Worm (Caenorhabditis elegans) whole organism, young adult: ENCODE data around the gene chil-13.
A peak's percentile ranks its signal among the peaks of the same experiment; 100 is the strongest.
"Not testable (repeated sequence)": the region's sequence is repeated elsewhere in the genome, so short reads cannot be mapped to it uniquely, and the experiment has no call there.

Experiments
- B0019.2 ChIP-seq: fragments of 200-800 bp; sonication (Bioruptor generic); conservative IDR thresholded peaks from 2 replicates; pipeline ENCODE4 v1.3.6; 2022; ENCODE audit warnings: missing genetic modification reagents, missing genetic modification characterization, missing compliant biosample characterization
- F10E7.11 ChIP-seq: sonication (generic microtip); optimal IDR thresholded peaks from 2 replicates; lab custom pipeline; 2017; ENCODE audit warnings: mild to moderate bottlenecking, missing genetic modification characterization, moderate library complexity, missing compliant biosample characterization
- F22D6.2 ChIP-seq: sonication (generic microtip); optimal IDR thresholded peaks from 2 replicates; lab custom pipeline; 2016; ENCODE audit warnings: mild to moderate bottlenecking, missing genetic modification characterization, missing compliant biosample characterization
- F23B12.7 ChIP-seq: sonication (generic microtip); optimal IDR thresholded peaks from 2 replicates; lab custom pipeline; 2017; ENCODE audit warnings: missing genetic modification characterization, mild to moderate bottlenecking, missing compliant biosample characterization, antibody characterized with exemption, moderate library complexity; ENCODE audit not compliant: insufficient read depth
- F33H1.4 ChIP-seq: fragments of 200-800 bp; sonication (Bioruptor generic); IDR thresholded peaks from 2 replicates; pipeline ENCODE4 v1.3.6; 2022; ENCODE audit warnings: missing genetic modification reagents, missing genetic modification characterization, missing compliant biosample characterization
- F52B5.7 ChIP-seq: sonication (generic microtip); optimal IDR thresholded peaks from 2 replicates; lab custom pipeline; 2016; ENCODE audit warnings: mild to moderate bottlenecking, missing genetic modification characterization, missing compliant biosample characterization
- F57A8.1 ChIP-seq: fragments of 200-800 bp; sonication (Bioruptor generic); optimal IDR thresholded peaks from 2 replicates; lab custom pipeline; 2018; ENCODE audit warnings: mild to moderate bottlenecking, missing genetic modification characterization, moderate library complexity, missing compliant biosample characterization
- Y53F4B.3 ChIP-seq: fragments of 200-800 bp; sonication (Bioruptor generic); IDR thresholded peaks from 2 replicates; pipeline ENCODE4 v1.3.6; 2022; ENCODE audit warnings: missing genetic modification reagents, missing genetic modification characterization, missing compliant biosample characterization
- ZK185.1 ChIP-seq: sonication (generic microtip); optimal IDR thresholded peaks from 2 replicates; lab custom pipeline; 2016; ENCODE audit warnings: mild to moderate bottlenecking, missing genetic modification characterization, missing compliant biosample characterization; ENCODE audit not compliant: poor library complexity, severe bottlenecking
- attf-3 ChIP-seq: fragments of 200-800 bp; sonication (Bioruptor generic); conservative IDR thresholded peaks from 2 replicates; pipeline ENCODE4 v1.3.6; 2022; ENCODE audit warnings: missing genetic modification reagents, missing genetic modification characterization, missing compliant biosample characterization
- attf-5 ChIP-seq: fragments of 200-800 bp; sonication (Bioruptor generic); optimal IDR thresholded peaks from 2 replicates; lab custom pipeline; 2018; ENCODE audit warnings: mild to moderate bottlenecking, missing genetic modification characterization, missing compliant biosample characterization
- ccch-3 ChIP-seq: fragments of 200-800 bp; sonication (Bioruptor generic); optimal IDR thresholded peaks from 2 replicates; lab custom pipeline; 2018; ENCODE audit warnings: mild to moderate bottlenecking, missing genetic modification characterization, missing compliant biosample characterization
- cebp-1 ChIP-seq, 2 experiments: fragments of 200-800 bp in 1 of 2; sonication (Bioruptor generic) in 1 of 2; sonication (generic microtip) in 1 of 2; IDR thresholded peaks in 1 of 2; optimal IDR thresholded peaks in 1 of 2; 2 replicates each; pipeline versions ENCODE4 v1.3.6 to Lab custom; 2017 to 2022; ENCODE audit warnings: missing compliant biosample characterization in 2 of 2, missing genetic modification characterization in 2 of 2, mild to moderate bottlenecking in 1 of 2, missing genetic modification reagents in 1 of 2, moderate library complexity in 1 of 2
- ceh-100 ChIP-seq: fragments of 200-800 bp; sonication (Bioruptor generic); IDR thresholded peaks from 2 replicates; pipeline ENCODE4 v1.3.6; 2022; ENCODE audit warnings: missing genetic modification reagents, missing genetic modification characterization, missing compliant biosample characterization
- ceh-27 ChIP-seq: fragments of 200-800 bp; sonication (Bioruptor generic); optimal IDR thresholded peaks from 2 replicates; lab custom pipeline; 2018; ENCODE audit warnings: mild to moderate bottlenecking, missing genetic modification characterization, moderate library complexity, missing compliant biosample characterization
- ceh-58 ChIP-seq: fragments of 200-800 bp; sonication (Bioruptor generic); IDR thresholded peaks from 2 replicates; pipeline ENCODE4 v1.3.6; 2022; ENCODE audit warnings: missing genetic modification characterization, missing compliant biosample characterization
- dpl-1 ChIP-seq: fragments of 150-350 bp; optimal IDR thresholded peaks from 2 replicates; lab custom pipeline; 2014; ENCODE audit warnings: missing biosample characterization, missing genetic modification reagents, missing genetic modification characterization
- ets-4 ChIP-seq: fragments of 200-800 bp; sonication (Bioruptor generic); optimal IDR thresholded peaks from 2 replicates; lab custom pipeline; 2018; ENCODE audit warnings: mild to moderate bottlenecking, missing genetic modification characterization, missing compliant biosample characterization
- gei-17 ChIP-seq: fragments of 200-800 bp; sonication (Bioruptor generic); optimal IDR thresholded peaks from 2 replicates; lab custom pipeline; 2018; ENCODE audit warnings: mild to moderate bottlenecking, missing genetic modification characterization, missing compliant biosample characterization
- him-1 ChIP-seq: sonication (generic microtip); optimal IDR thresholded peaks from 2 replicates; lab custom pipeline; 2016; ENCODE audit warnings: missing genotype, missing genetic modification reagents, missing genetic modification characterization, missing compliant biosample characterization
- hlh-12 ChIP-seq: sonication (generic microtip); optimal IDR thresholded peaks from 2 replicates; lab custom pipeline; 2016; ENCODE audit warnings: missing genetic modification characterization, missing compliant biosample characterization
- hrde-1 ChIP-seq: sonication (generic microtip); optimal IDR thresholded peaks from 2 replicates; lab custom pipeline; 2016; ENCODE audit warnings: missing genetic modification characterization, mild to moderate bottlenecking, missing compliant biosample characterization, moderate library complexity, missing genotype, missing genetic modification reagents, borderline replicate concordance
- hsf-1 ChIP-seq: fragments of 200-800 bp; sonication (Bioruptor generic); IDR thresholded peaks from 2 replicates; pipeline ENCODE4 v1.3.6; 2022; ENCODE audit warnings: missing genetic modification reagents, missing genetic modification characterization, missing compliant biosample characterization
- lag-1 ChIP-seq: fragments of 200-800 bp; sonication (Bioruptor generic); IDR thresholded peaks from 2 replicates; pipeline ENCODE4 v1.3.6; 2022; ENCODE audit warnings: missing genetic modification reagents, missing genetic modification characterization, missing compliant biosample characterization
- lir-1 ChIP-seq: fragments of 200-800 bp; sonication (Bioruptor generic); conservative IDR thresholded peaks from 2 replicates; pipeline ENCODE4 v1.3.6; 2022; ENCODE audit warnings: missing genetic modification reagents, missing genetic modification characterization, missing compliant biosample characterization
- nfya-1 ChIP-seq: sonication (generic microtip); optimal IDR thresholded peaks from 2 replicates; lab custom pipeline; 2017; ENCODE audit warnings: antibody characterized with exemption, missing compliant biosample characterization, missing genetic modification characterization, borderline replicate concordance; ENCODE audit not compliant: insufficient read depth
- nfyb-1 ChIP-seq: fragments of 200-800 bp; sonication (Bioruptor generic); IDR thresholded peaks from 2 replicates; pipeline ENCODE4 v1.3.6; 2022; ENCODE audit warnings: missing genetic modification reagents, missing genetic modification characterization, missing compliant biosample characterization
- nhr-80 ChIP-seq: sonication (generic microtip); optimal IDR thresholded peaks from 2 replicates; lab custom pipeline; 2016; ENCODE audit warnings: missing genetic modification characterization, missing compliant biosample characterization
- pbrm-1 ChIP-seq: fragments of 200-800 bp; sonication (Bioruptor generic); IDR thresholded peaks from 2 replicates; pipeline ENCODE4 v1.3.6; 2022; ENCODE audit warnings: missing genetic modification reagents, missing genetic modification characterization, missing compliant biosample characterization
- rec-8 ChIP-seq, 2 experiments: sonication (generic microtip); optimal IDR thresholded peaks; 2 replicates each; lab custom pipeline; 2016; ENCODE audit warnings: mild to moderate bottlenecking in 2 of 2, missing genetic modification characterization in 2 of 2, missing genetic modification reagents in 2 of 2, missing genotype in 2 of 2, missing biosample characterization in 1 of 2, missing compliant biosample characterization in 1 of 2, moderate library complexity in 1 of 2
- snpc-4 ChIP-seq, 5 experiments: fragments of 150-350 bp in 1 of 5; sonication (generic microtip) in 4 of 5; optimal IDR thresholded peaks; 2 replicates each; lab custom pipeline; 2014 to 2018; ENCODE audit warnings: missing genetic modification characterization in 5 of 5, missing biosample characterization in 3 of 5, antibody characterized with exemption in 2 of 5, mild to moderate bottlenecking in 2 of 5, missing compliant biosample characterization in 2 of 5, missing genotype in 2 of 5, moderate library complexity in 2 of 5, missing genetic modification reagents in 1 of 5
- ztf-18 ChIP-seq: sonication (generic microtip); optimal IDR thresholded peaks from 2 replicates; lab custom pipeline; 2016; ENCODE audit warnings: missing genotype, mild to moderate bottlenecking, missing genetic modification characterization, missing compliant biosample characterization
- ztf-25 ChIP-seq: fragments of 200-800 bp; sonication (Bioruptor generic); IDR thresholded peaks from 2 replicates; pipeline ENCODE4 v1.3.6; 2022; ENCODE audit warnings: missing genetic modification reagents, missing genetic modification characterization, missing compliant biosample characterization
- ztf-28 ChIP-seq: fragments of 200-800 bp; sonication (Bioruptor generic); IDR thresholded peaks from 2 replicates; pipeline ENCODE4 v1.3.6; 2022; ENCODE audit warnings: missing genetic modification reagents, missing genetic modification characterization, missing compliant biosample characterization

Gene chil-13

DNA sequence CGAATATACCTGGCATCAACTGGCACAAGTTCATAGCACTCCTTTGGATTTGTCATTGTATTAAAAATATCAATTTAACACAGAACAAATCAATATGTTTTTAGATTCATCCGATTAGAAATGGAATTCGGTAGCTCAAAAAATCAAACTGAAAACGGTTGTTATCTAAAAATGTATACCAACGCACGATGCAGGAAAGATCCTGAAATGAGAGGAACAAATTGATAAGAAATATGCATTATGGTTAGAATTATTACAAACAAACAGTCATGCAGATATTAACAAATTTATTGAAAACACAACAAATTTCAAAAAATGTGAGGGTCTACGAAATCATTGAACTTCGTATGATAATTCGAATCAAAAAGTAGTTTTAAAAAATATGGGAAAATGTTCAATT is 31.9 kb upstream of the chil-13 start, which contains the start of gene T19H5.6:
T19H5.6 (minus strand) TSS at position 195 of the 400 bp plus-strand sequence.
- TF ChIP-seq ets-4 (GFP tag; lab: Kevin White, UChicago): no peak
- no peak for TF ChIP-seq attf-3 (GFP tag; lab: Robert Waterston, UW)
- no peak for TF ChIP-seq nfyb-1 (GFP tag; lab: Robert Waterston, UW)
- TF ChIP-seq rec-8 (tag; optimal IDR thresholded peaks at IDR 0.05; lab: Kevin White, UChicago): no peak
- no peak for TF ChIP-seq lag-1
- TF ChIP-seq hsf-1: no peak
- TF ChIP-seq attf-5 (GFP tag; lab: Kevin White, UChicago): no peak
- no peak for TF ChIP-seq gei-17 (GFP tag; lab: Kevin White, UChicago)
- no peak for TF ChIP-seq F57A8.1 (GFP tag; lab: Kevin White, UChicago)
- TF ChIP-seq pbrm-1: no peak
- TF ChIP-seq Y53F4B.3 (GFP tag; lab: Robert Waterston, UW): no peak
- no peak for TF ChIP-seq B0019.2 (GFP tag; lab: Robert Waterston, UW)

DNA sequence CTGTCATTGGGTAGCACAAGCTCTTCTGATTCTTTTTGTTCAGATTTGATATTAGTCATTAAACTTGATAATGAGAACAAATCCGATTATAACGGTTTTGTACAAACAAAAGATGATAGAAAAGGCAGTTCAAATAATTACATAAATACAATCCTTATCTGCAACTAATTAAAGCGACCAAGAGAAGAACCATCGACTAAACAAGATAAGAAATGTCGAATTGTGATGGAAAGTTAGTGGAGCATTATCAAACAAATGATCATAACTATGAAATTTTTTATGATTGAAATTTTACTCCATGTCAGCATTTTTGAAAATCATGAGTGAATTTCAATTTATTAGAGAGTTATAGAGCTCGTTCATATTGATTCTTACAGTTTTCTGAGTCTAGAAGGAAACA is 30.3 kb upstream of the chil-13 start, which contains the start of gene chil-23:
chil-23 (minus strand) TSS at position 198 of the 400 bp plus-strand sequence.
- TF ChIP-seq ZK185.1 (tag; lab: Kevin White, UChicago) (no peak), nhr-80 (tag; lab: Kevin White, UChicago) (peak; percentile 85)

DNA sequence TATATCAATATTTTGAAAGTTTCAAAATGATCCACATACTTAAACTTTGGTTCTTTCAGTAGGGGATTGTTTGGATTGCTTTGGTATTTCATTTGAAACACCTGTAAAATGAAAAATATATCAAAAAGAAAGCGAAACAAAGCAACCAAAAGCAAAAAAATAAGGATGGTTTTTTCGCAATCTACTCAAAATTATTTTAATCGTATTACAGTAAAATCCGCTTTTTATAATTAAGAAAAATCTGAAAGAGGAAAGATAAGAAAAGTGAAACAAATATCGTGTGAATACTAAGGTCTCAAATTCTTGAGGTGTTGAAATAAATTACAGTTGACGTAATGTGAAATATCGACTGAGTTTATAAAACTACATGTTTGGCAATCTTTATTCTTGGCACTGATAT is 28.0 kb upstream of the chil-13 start, which contains the start of gene chil-22:
chil-22 (minus strand) TSS at position 101 of the 400 bp plus-strand sequence.
- TF ChIP-seq him-1 (tag; lab: Kevin White, UChicago) (no peak), nfyb-1 (GFP tag; lab: Robert Waterston, UW) (no peak), ztf-28 (GFP tag; lab: Robert Waterston, UW) (no peak), ccch-3 (GFP tag; lab: Kevin White, UChicago) (no peak), dpl-1 (GFP tag; lab: Kevin White, UChicago) (no peak), ceh-100 (GFP tag; lab: Robert Waterston, UW) (no peak), snpc-4 (GFP tag; optimal IDR thresholded peaks at IDR 0.05; lab: Kevin White, UChicago) (no peak), snpc-4 (tag; optimal IDR thresholded peaks at IDR 0.05; lab: Kevin White, UChicago) (no peak), gei-17 (GFP tag; lab: Kevin White, UChicago) (no peak), F10E7.11 (tag; lab: Kevin White, UChicago) (no peak), lir-1 (GFP tag; lab: Robert Waterston, UW) (no peak)

DNA sequence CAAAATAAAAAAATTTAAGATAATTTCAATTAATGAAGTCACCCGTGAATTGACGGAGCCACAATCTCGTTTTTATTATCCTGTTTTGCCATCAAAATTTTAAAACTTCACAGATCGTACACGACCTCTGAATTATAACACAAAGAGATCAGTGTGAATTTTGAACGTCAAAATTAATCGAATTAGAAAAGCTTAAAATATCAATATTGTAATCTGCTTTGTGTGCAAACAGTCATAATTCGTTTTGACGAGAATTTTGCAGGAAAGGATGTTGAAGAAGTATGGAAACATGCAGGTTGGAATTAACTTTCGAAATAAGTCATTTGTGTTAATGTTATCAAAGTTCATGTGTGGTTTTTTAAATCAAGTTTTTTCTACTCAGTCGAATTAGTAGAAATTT is 23.8 kb upstream of the chil-13 start, which contains the start of gene chil-21:
chil-21 (minus strand) TSS at position 101 of the 400 bp plus-strand sequence.
- not testable (repeated sequence) for TF ChIP-seq ztf-18 (tag; lab: Kevin White, UChicago); B0019.2 (GFP tag; lab: Robert Waterston, UW); ceh-58 (GFP tag; lab: Robert Waterston, UW)

DNA sequence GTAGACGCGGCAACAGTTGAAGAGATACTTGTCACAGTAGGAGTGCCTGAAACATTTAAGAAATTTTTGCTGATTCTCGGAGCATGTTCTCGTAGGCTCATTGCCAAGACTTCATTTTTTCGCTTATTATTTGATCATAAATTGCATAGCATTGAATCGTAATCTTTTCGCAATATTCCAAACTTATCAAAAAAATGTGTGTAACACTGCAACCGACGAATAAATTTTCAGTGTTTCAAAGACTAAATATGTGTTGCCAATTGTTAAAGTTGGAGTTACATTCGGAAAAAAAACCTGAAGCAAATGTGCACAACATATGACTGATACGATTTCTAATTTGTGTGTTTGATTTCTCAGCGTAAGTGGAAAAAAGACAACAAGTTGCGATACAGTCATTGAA is 21.3 kb upstream of the chil-13 start, which contains the start of gene R09D1.14:
R09D1.14 (minus strand) TSS at position 101 of the 400 bp plus-strand sequence.
- not testable (repeated sequence) for TF ChIP-seq F10E7.11, nfya-1, ztf-18 (tag; lab: Kevin White, UChicago)

DNA sequence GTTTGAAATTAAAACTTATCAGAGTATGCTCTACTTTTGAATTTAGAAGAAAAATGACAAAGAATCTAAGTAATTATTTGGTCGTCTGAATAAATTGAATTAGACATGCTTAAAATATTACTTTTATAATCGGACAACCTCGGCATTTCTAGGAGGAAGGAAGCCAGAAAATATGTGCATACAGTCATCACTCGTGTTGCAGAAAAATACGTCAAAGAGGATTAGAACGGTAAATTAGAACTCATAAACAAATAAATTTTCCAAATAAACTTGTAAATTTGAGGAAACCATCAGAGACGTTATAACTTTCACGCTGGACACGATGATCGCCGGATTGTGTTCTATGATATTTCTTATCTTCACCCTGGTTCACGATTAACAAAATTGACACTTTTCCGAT is 16.2 kb upstream of the chil-13 start, which contains the start of gene chil-19:
chil-19 (minus strand) TSS at position 101 of the 400 bp plus-strand sequence.
- TF ChIP-seq F52B5.7 (tag; lab: Kevin White, UChicago): no peak
- no peak for TF ChIP-seq hrde-1 (tag; lab: Kevin White, UChicago)
- TF ChIP-seq ztf-25 (GFP tag; lab: Robert Waterston, UW): no peak
- TF ChIP-seq cebp-1 (GFP tag; IDR thresholded peaks at IDR 0.05; lab: Robert Waterston, UW): no peak
- TF ChIP-seq cebp-1 (tag; optimal IDR thresholded peaks at IDR 0.05; lab: Kevin White, UChicago): no peak
- TF ChIP-seq nhr-80 (tag; lab: Kevin White, UChicago): no peak
- TF ChIP-seq F23B12.7 (tag; lab: Kevin White, UChicago): no peak
- TF ChIP-seq F22D6.2: no peak
- no peak for TF ChIP-seq pbrm-1
- TF ChIP-seq F33H1.4: no peak
- no peak for TF ChIP-seq B0019.2 (GFP tag; lab: Robert Waterston, UW)
- TF ChIP-seq hlh-12: no peak
- no peak for TF ChIP-seq ceh-27
- no peak for TF ChIP-seq F10E7.11 (tag; lab: Kevin White, UChicago)
